Worm (Caenorhabditis elegans) whole organism, dauer: ENCODE results near the gene tut-1.

ENCODE experiments used
- unc-62 ChIP-seq: sonication (generic microtip); optimal IDR thresholded peaks from 2 replicates; lab custom pipeline; 2017; ENCODE audit warnings: missing biosample characterization, missing genetic modification reagents, missing genetic modification characterization

tut-1 gene

ce11 chrIV:121607-122006, at the start of gene tut-1:
Gene tut-1 (minus strand): TSS chrIV:121707.
- TF ChIP-seq unc-62 (GFP tag; lab: Kevin White, UChicago), result no peak

- TF ChIP-seq unc-62 (GFP tag; lab: Kevin White, UChicago), result no peak
These were observed 49.5 kb upstream of the tut-1 start for ce11 chrIV:171036-171435.

ce11 chrIV:164777-165176, 43.3 kb upstream of the tut-1 start, which contains the start of gene cutl-24:
Gene cutl-24 (plus strand): TSS chrIV:165077.
- TF ChIP-seq unc-62 (GFP tag; lab: Kevin White, UChicago), result no peak

DNA sequence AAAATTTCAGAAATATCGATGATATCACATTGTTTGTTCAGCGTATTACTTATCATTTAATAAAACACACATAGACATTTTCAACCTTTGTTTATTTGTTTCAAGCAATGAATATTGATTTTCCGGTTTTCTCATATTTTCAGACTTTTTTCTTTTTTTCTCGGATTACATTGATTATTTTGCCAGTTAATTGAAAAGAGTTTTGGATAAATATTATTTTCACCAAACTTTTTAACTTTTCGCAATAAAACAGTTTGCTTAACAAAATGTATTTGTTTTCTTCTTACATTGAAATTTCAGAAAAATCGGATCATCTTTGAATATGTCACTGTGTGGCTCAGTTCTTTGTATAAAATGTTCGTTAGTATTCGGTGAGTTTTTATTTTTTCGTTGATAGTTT, 41.0 kb upstream of the tut-1 start, which contains the start of gene Y38C1AA.6:
Y38C1AA.6 (plus strand) TSS at position 301 of the 400 bp plus-strand sequence.
- TF ChIP-seq unc-62 (GFP tag; lab: Kevin White, UChicago), result no peak

ce11 chrIV:159864-160263, 38.4 kb upstream of the tut-1 start, which contains the start of gene Y38C1AA.19:
Gene Y38C1AA.19 (plus strand): TSS chrIV:160164.
- no peak for TF ChIP-seq unc-62 (GFP tag; lab: Kevin White, UChicago)

- TF ChIP-seq unc-62 (GFP tag; lab: Kevin White, UChicago), result no peak
These were observed 37.2 kb upstream of the tut-1 start, which contains the start of gene Y38C1AA.7 for ce11 chrIV:158662-159061. Gene Y38C1AA.7 (plus strand): TSS chrIV:158962.

DNA sequence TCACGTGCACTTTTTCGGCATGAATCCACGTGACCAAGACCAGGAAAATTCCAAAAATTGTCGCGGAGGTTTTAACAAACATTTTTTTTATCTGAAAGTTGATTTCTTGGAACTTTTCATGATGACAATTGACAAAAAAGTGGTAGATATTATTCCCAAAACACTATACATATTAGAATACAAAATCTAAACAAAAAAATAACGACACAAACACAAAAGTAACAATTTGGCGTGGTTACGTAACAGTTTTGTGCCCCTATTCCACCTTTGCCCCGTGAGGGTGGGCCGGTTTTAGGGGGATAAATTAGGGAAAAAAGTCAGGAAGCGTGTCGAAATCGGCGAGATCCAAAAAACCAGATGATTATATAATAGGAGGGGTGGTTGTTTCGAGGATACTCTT, 36.3 kb upstream of the tut-1 start, which contains the start of gene gegf-1:
gegf-1 (minus strand) TSS at position 101 of the 400 bp plus-strand sequence.
- no peak for TF ChIP-seq unc-62 (GFP tag; lab: Kevin White, UChicago)

ce11 chrIV:149794-150193, 28.3 kb upstream of the tut-1 start:
- no peak for TF ChIP-seq unc-62 (GFP tag; lab: Kevin White, UChicago)

- no peak for TF ChIP-seq unc-62 (GFP tag; lab: Kevin White, UChicago)
These were observed 27.2 kb upstream of the tut-1 start for ce11 chrIV:148756-149155.

DNA sequence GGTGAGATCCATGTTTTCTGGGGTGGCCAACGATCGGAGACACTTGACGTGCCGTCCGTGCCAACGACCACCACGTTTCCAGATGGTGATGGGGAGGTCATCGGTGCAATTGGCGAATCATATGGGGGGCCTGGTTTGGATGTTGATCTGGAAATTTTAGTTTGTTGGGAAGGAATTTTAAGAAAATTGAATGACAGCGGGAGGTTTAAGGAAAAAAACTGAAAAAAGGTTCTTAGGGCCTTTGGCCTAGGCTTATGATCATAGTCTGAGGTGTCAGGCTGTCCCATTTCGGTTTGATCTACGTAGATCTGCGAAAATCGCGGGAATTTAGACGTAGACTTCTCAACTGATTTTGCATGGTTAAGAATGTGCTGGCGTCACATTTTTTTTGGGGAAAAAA, 26.3 kb upstream of the tut-1 start, which contains the start of gene col-99:
col-99 (minus strand) TSS at position 101 of the 400 bp plus-strand sequence.
- TF ChIP-seq unc-62 (GFP tag; lab: Kevin White, UChicago), result no peak

DNA sequence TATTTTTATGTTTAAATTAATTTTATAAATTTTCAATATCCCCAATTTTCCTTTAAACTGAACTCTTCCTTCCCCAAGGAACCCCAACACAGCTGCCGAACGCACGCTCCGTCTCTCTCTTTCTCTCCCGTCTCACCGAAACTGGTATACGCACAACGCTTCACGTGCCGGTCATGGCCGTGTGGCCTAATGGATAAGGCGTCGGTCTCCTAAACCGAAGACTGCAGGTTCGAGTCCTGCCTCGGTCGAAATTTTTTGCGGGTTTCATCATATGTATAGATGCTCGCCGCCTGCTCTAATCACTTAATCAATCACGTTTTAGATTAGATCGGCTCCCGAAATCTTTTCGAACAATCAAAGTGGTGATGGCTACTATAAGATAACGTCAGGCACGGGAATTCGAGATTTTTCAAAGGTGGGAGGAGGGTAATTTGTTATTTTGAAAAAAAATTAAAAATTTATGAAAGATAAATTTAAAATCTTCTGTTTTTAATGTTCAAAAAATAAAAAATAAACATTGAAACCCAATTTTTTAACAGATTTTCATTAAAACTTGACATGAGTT, 22.4 kb upstream of the tut-1 start:
- no peak for TF ChIP-seq unc-62 (GFP tag; lab: Kevin White, UChicago)

- TF ChIP-seq unc-62 (GFP tag; lab: Kevin White, UChicago), result no peak
These were observed 19.5 kb upstream of the tut-1 start for ce11 chrIV:141022-141421.

ce11 chrIV:139652-140051, 18.1 kb upstream of the tut-1 start:
- TF ChIP-seq unc-62 (GFP tag; lab: Kevin White, UChicago), result no peak

DNA sequence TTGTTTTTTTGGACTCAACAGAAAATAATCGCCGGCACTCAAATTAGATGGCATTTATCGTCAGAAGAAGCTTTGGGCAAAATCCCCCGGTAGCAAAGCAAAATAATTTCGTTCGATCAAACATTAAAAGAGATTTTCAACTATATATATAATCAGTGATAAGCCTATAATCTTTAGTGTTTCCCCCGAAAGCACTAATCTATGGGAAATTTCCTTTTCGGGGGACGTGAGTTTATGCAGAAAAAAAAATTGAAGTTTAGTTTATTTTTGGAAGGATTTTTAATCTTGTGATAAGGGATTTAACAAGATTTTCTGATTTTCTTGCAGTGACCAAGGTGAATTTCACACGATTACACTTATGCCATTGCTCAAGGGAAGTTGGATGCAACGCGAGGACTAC, 12.5 kb upstream of the tut-1 start:
- no peak for TF ChIP-seq unc-62 (GFP tag; lab: Kevin White, UChicago)

- no peak for TF ChIP-seq unc-62 (GFP tag; lab: Kevin White, UChicago)
These were observed 10.6 kb upstream of the tut-1 start, which contains the start of gene daf-1 for ce11 chrIV:132095-132494. Gene daf-1 (plus strand): TSS chrIV:132416.

DNA sequence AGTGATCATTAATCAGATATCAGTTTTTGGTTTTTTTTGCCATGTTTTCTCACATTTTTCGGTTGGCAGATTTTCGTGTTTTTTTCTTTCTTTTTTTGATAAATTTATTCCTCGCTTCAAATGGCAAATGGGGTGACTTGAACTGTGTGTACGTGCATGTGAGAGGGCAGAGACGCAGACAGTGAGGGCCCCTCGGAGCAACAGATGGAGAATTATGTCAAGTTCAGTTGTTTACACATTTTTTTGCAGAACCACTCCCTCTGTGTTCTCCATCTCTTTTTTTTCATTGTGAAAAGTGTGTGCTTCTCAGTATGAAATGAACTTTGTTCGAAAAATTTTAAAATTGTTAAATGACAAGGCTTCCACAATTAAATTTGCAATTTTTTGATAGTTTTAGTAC, 8.6 kb upstream of the tut-1 start:
- no peak for TF ChIP-seq unc-62 (GFP tag; lab: Kevin White, UChicago)

ce11 chrIV:128525-128924, 7.0 kb upstream of the tut-1 start:
- TF ChIP-seq unc-62 (GFP tag; lab: Kevin White, UChicago), result no peak
